Fruit fly (Drosophila melanogaster): ENCODE measurements around the gene mthl6.

DNA sequence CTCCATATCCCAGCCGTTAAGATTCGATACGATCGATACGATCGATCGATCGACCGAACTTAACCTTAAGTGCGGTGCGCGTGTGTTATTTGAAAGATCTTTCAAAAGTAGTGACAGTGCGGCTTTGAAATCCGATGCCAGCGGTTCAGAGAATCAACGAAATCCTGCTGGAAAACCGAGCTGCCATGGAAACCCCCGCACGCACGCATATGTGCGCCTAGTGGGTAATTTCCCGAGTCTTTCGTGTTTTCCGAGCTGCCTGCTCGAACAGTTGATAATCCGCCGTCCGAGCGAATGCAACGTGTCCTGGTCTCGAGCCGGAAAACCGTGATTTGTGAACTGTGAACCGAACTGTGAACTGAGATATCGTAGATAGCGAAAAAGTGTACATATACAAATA is 33.5 kb downstream of the mthl6 start:
- no peak for TF ChIP-seq kay (GFP tag; ENCODE audit: borderline replicate concordance)
- TF ChIP-seq CG7101 (tag; optimal IDR thresholded peaks at IDR 0.05): no peak
- TF ChIP-seq Crg-1 (GFP tag; optimal IDR thresholded peaks at IDR 0.05): no peak
- no peak for TF ChIP-seq Mnt (GFP tag; optimal IDR thresholded peaks at IDR 0.05)
- TF ChIP-seq CG12768 (GFP tag; optimal IDR thresholded peaks at IDR 0.05): no peak
- TF ChIP-seq CG7045 (GFP tag; optimal IDR thresholded peaks at IDR 0.05): no peak
- TF ChIP-seq cnc (optimal IDR thresholded peaks at IDR 0.05): no peak
- TF ChIP-seq cic (GFP tag; optimal IDR thresholded peaks at IDR 0.05): no peak
- no peak for TF ChIP-seq CG33017 (tag; optimal IDR thresholded peaks at IDR 0.05)
- TF ChIP-seq CG1620 (GFP tag; optimal IDR thresholded peaks at IDR 0.05): no peak
